Worm (Caenorhabditis elegans) whole organism, late embryonic: Measurements from ENCODE around the gene F28C6.5.

Source experiments
- C08G9.2 ChIP-seq: sonication (generic microtip); optimal IDR thresholded peaks from 2 replicates; lab custom pipeline; 2016; ENCODE audit warnings: mild to moderate bottlenecking, missing genetic modification characterization, moderate library complexity, missing compliant biosample characterization
- F13H6.1 ChIP-seq: sonication (generic microtip); optimal IDR thresholded peaks from 2 replicates; lab custom pipeline; 2016; ENCODE audit warnings: missing genetic modification characterization, missing compliant biosample characterization
- T23F11.4 ChIP-seq: fragments of 200-800 bp; sonication (Bioruptor generic); optimal IDR thresholded peaks from 2 replicates; lab custom pipeline; 2018; ENCODE audit warnings: mild to moderate bottlenecking, missing genetic modification characterization, missing compliant biosample characterization
- Y22D7AL.16 ChIP-seq: sonication (generic microtip); optimal IDR thresholded peaks from 2 replicates; lab custom pipeline; 2016; ENCODE audit warnings: missing genetic modification characterization, missing compliant biosample characterization
- ahr-1 ChIP-seq: sonication (generic microtip); optimal IDR thresholded peaks from 2 replicates; lab custom pipeline; 2016; ENCODE audit warnings: missing genetic modification characterization, missing compliant biosample characterization
- ama-1 ChIP-seq: fragments of 150-350 bp; optimal IDR thresholded peaks from 2 replicates; lab custom pipeline; 2014
- ceh-14 ChIP-seq: sonication (generic microtip); optimal IDR thresholded peaks from 2 replicates; lab custom pipeline; 2016; ENCODE audit warnings: missing genotype, missing genetic modification characterization, missing compliant biosample characterization
- ceh-18 ChIP-seq: sonication (generic microtip); optimal IDR thresholded peaks from 2 replicates; lab custom pipeline; 2016; ENCODE audit warnings: missing genetic modification characterization, missing compliant biosample characterization
- ceh-19 ChIP-seq: fragments of 200-800 bp; sonication (Bioruptor generic); optimal IDR thresholded peaks from 2 replicates; lab custom pipeline; 2018; ENCODE audit warnings: mild to moderate bottlenecking, missing genetic modification characterization, missing compliant biosample characterization
- ceh-24 ChIP-seq: sonication (generic microtip); optimal IDR thresholded peaks from 2 replicates; lab custom pipeline; 2016; ENCODE audit warnings: mild to moderate bottlenecking, missing genetic modification characterization, missing compliant biosample characterization
- ceh-31 ChIP-seq: sonication (generic microtip); optimal IDR thresholded peaks from 2 replicates; lab custom pipeline; 2016; ENCODE audit warnings: missing genetic modification characterization, missing compliant biosample characterization
- ceh-34 ChIP-seq: sonication (generic microtip); optimal IDR thresholded peaks from 2 replicates; lab custom pipeline; 2016; ENCODE audit warnings: mild to moderate bottlenecking, missing genetic modification characterization, missing compliant biosample characterization
- ceh-45 ChIP-seq: fragments of 200-800 bp; sonication (Bioruptor generic); IDR thresholded peaks from 2 replicates; pipeline ENCODE4 v1.3.6; 2022; ENCODE audit warnings: missing genetic modification reagents, missing genetic modification characterization, missing compliant biosample characterization
- ceh-6 ChIP-seq: fragments of 200-800 bp; sonication (Bioruptor generic); optimal IDR thresholded peaks from 2 replicates; lab custom pipeline; 2018; ENCODE audit warnings: mild to moderate bottlenecking, missing genetic modification characterization, missing compliant biosample characterization
- ceh-9 ChIP-seq: sonication (generic microtip); optimal IDR thresholded peaks from 2 replicates; lab custom pipeline; 2016; ENCODE audit warnings: mild to moderate bottlenecking, missing genetic modification characterization, inconsistent platforms, missing compliant biosample characterization
- elt-2 ChIP-seq: sonication (generic microtip); optimal IDR thresholded peaks from 2 replicates; lab custom pipeline; 2016; ENCODE audit warnings: missing genetic modification reagents, missing genetic modification characterization, missing compliant biosample characterization
- elt-4 ChIP-seq: sonication (generic microtip); optimal IDR thresholded peaks from 2 replicates; lab custom pipeline; 2016; ENCODE audit warnings: missing genetic modification characterization, missing compliant biosample characterization
- ets-4 ChIP-seq: sonication (generic microtip); optimal IDR thresholded peaks from 2 replicates; lab custom pipeline; 2016; ENCODE audit warnings: missing genetic modification characterization, missing compliant biosample characterization
- eyg-1 ChIP-seq: sonication (generic microtip); optimal IDR thresholded peaks from 2 replicates; lab custom pipeline; 2016; ENCODE audit warnings: missing genotype, missing genetic modification characterization, missing compliant biosample characterization
- fkh-10 ChIP-seq: fragments of 150-350 bp; optimal IDR thresholded peaks from 2 replicates; lab custom pipeline; 2014; ENCODE audit warnings: missing biosample characterization, missing genetic modification reagents, missing genetic modification characterization
- gmeb-2 ChIP-seq: sonication (generic microtip); optimal IDR thresholded peaks from 2 replicates; lab custom pipeline; 2016; ENCODE audit warnings: missing genetic modification characterization, inconsistent platforms, missing compliant biosample characterization
- hlh-13 ChIP-seq: fragments of 200-800 bp; sonication (Bioruptor generic); optimal IDR thresholded peaks from 2 replicates; lab custom pipeline; 2018; ENCODE audit warnings: mild to moderate bottlenecking, missing genetic modification characterization, missing compliant biosample characterization
- hlh-15 ChIP-seq: sonication (generic microtip); optimal IDR thresholded peaks from 2 replicates; lab custom pipeline; 2016; ENCODE audit warnings: missing genetic modification characterization, missing compliant biosample characterization
- hlh-30 ChIP-seq: sonication (generic microtip); optimal IDR thresholded peaks from 2 replicates; lab custom pipeline; 2017; ENCODE audit warnings: antibody characterized with exemption, missing genetic modification characterization, missing compliant biosample characterization; ENCODE audit not compliant: insufficient read depth
- hlh-6 ChIP-seq: sonication (generic microtip); optimal IDR thresholded peaks from 2 replicates; lab custom pipeline; 2016; ENCODE audit warnings: missing genotype, missing genetic modification characterization, missing compliant biosample characterization
- hlh-8 ChIP-seq: sonication (generic microtip); optimal IDR thresholded peaks from 2 replicates; lab custom pipeline; 2016; ENCODE audit warnings: missing genotype, missing genetic modification characterization, missing compliant biosample characterization
- lim-6 ChIP-seq: sonication (generic microtip); optimal IDR thresholded peaks from 2 replicates; lab custom pipeline; 2016; ENCODE audit warnings: missing genetic modification characterization, missing compliant biosample characterization
- lin-11 ChIP-seq: fragments of 200-800 bp; sonication (Bioruptor generic); optimal IDR thresholded peaks from 2 replicates; lab custom pipeline; 2018; ENCODE audit warnings: mild to moderate bottlenecking, missing genetic modification characterization, missing compliant biosample characterization
- nfya-1 ChIP-seq: sonication (generic microtip); optimal IDR thresholded peaks from 2 replicates; lab custom pipeline; 2017; ENCODE audit warnings: missing genetic modification characterization, mild to moderate bottlenecking, missing compliant biosample characterization, antibody characterized with exemption, moderate library complexity
- nhr-11 ChIP-seq: fragments of 150-350 bp; optimal IDR thresholded peaks from 2 replicates; lab custom pipeline; 2014; ENCODE audit warnings: missing biosample characterization, missing genetic modification characterization
- npax-4 ChIP-seq: sonication (generic microtip); optimal IDR thresholded peaks from 2 replicates; lab custom pipeline; 2016; ENCODE audit warnings: missing genetic modification characterization, missing compliant biosample characterization
- pag-3 ChIP-seq: sonication (generic microtip); optimal IDR thresholded peaks from 2 replicates; lab custom pipeline; 2016; ENCODE audit warnings: missing compliant biosample characterization, missing genetic modification characterization, borderline replicate concordance
- pqm-1 ChIP-seq: sonication (generic microtip); optimal IDR thresholded peaks from 2 replicates; lab custom pipeline; 2016; ENCODE audit warnings: missing genetic modification characterization, missing compliant biosample characterization
- ref-2 ChIP-seq: sonication (generic microtip); optimal IDR thresholded peaks from 2 replicates; lab custom pipeline; 2016; ENCODE audit warnings: missing genetic modification characterization, missing compliant biosample characterization
- sdc-2 ChIP-seq: sonication (generic microtip); optimal IDR thresholded peaks from 2 replicates; lab custom pipeline; 2016; ENCODE audit warnings: missing genotype, missing genetic modification characterization, missing compliant biosample characterization
- sox-2 ChIP-seq: fragments of 200-800 bp; sonication (Bioruptor generic); IDR thresholded peaks from 2 replicates; pipeline ENCODE4 v1.3.6; 2022; ENCODE audit warnings: missing genetic modification reagents, missing genetic modification characterization, missing compliant biosample characterization
- tbx-2 ChIP-seq: sonication (generic microtip); optimal IDR thresholded peaks from 2 replicates; lab custom pipeline; 2016; ENCODE audit warnings: missing genetic modification characterization, missing compliant biosample characterization
- tbx-7 ChIP-seq: sonication (generic microtip); optimal IDR thresholded peaks from 2 replicates; lab custom pipeline; 2016; ENCODE audit warnings: missing genotype, missing genetic modification characterization, missing compliant biosample characterization
- ttx-3 ChIP-seq: sonication (generic microtip); optimal IDR thresholded peaks from 2 replicates; lab custom pipeline; 2016; ENCODE audit warnings: missing genetic modification reagents, missing genetic modification characterization, missing compliant biosample characterization
- unc-42 ChIP-seq: sonication (generic microtip); optimal IDR thresholded peaks from 2 replicates; lab custom pipeline; 2016; ENCODE audit warnings: missing genotype, missing genetic modification characterization, missing compliant biosample characterization
- unc-55 ChIP-seq: sonication (generic microtip); optimal IDR thresholded peaks from 2 replicates; lab custom pipeline; 2017; ENCODE audit warnings: missing biosample characterization, missing genetic modification reagents, missing genetic modification characterization
- unc-86 ChIP-seq: sonication (generic microtip); optimal IDR thresholded peaks from 2 replicates; lab custom pipeline; 2016; ENCODE audit warnings: missing genetic modification characterization, missing compliant biosample characterization
- zip-5 ChIP-seq: sonication (generic microtip); optimal IDR thresholded peaks from 2 replicates; lab custom pipeline; 2016; ENCODE audit warnings: missing genetic modification characterization, missing compliant biosample characterization
- ztf-16 ChIP-seq: sonication (generic microtip); optimal IDR thresholded peaks from 2 replicates; lab custom pipeline; 2017; ENCODE audit warnings: missing genetic modification characterization, missing compliant biosample characterization

Gene F28C6.5

DNA sequence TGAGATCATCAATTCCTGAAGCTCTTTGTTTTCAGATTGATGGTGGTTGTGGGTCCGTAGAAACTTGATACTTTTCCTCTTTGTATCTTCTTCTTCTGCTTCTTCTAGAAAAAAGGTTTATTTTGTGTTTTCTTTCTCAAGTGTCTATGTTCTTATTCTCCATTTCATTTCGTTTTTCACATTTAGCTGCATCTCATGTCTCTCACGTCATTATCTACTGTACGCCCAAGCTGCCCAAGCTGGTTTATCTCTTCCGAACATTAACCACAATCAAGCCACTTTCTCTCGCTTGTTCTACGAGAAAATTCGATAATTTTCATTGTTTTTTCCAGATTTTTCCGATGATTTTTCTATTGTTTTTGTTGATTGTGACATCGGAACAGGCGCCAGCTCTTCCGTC, at the start of gene F28C6.5:
TSS of gene F28C6.5 (plus strand) at position 301 of the 400 bp plus-strand sequence.
- no peak for TF ChIP-seq fkh-10 (GFP tag; lab: Kevin White, UChicago)
- TF ChIP-seq eyg-1 (tag; lab: Kevin White, UChicago) = no peak
- TF ChIP-seq unc-86 (tag; lab: Kevin White, UChicago) = no peak
- no peak for TF ChIP-seq ceh-9
- no peak for TF ChIP-seq ref-2 (tag; lab: Kevin White, UChicago)
- TF ChIP-seq ets-4 (tag; lab: Kevin White, UChicago) = no peak
- TF ChIP-seq lin-11 (tag; lab: Kevin White, UChicago) = no peak
- TF ChIP-seq npax-4 (tag; lab: Kevin White, UChicago) = no peak
- no peak for TF ChIP-seq hlh-8 (tag; lab: Kevin White, UChicago)
- TF ChIP-seq ztf-16 (tag; lab: Kevin White, UChicago) = no peak
- TF ChIP-seq tbx-7 (tag; lab: Kevin White, UChicago) = no peak
- TF ChIP-seq elt-4 (tag; lab: Kevin White, UChicago) = no peak
- TF ChIP-seq F13H6.1 = no peak

DNA sequence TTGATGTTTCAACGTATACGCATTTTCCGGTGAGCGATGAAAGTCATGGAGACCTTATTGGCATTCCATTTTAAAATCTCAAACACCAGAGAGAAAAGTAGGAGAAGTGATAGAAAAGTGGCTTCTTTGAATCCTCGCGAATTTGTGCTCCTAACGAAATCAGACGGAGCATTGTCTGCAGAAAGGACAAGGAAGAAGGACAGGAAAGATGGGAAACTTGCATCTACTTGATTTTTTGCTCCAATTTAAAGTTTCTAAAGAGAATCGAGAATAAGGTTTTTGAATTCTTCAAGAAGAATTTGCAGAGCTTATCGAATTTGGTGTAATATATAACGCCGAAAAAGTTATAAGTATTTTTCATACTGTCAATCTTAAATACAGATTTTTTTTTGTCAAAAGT, 48.2 kb upstream of the F28C6.5 start:
- TF ChIP-seq unc-42 (tag; lab: Kevin White, UChicago) (peak; percentile 81), ahr-1 (tag; lab: Kevin White, UChicago) (no peak), sdc-2 (tag; lab: Kevin White, UChicago) (no peak)

DNA sequence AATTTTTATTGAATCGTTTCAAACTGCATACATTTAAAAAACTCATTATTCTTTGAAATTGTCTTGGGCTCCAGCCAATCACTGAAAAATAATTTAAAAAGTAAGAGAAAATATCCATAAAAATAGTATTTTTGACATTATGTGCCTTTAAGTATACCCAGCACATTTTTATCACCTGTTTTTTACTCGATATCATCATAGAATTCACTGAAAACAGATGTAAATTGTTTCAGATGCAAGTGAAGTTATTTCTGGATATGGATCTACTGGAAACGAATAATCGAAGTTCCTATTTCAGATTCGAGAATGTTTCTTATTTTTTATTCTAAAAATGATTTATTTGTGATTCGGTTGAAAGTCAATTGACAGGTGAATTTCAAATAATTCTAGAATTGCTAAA, 44.7 kb upstream of the F28C6.5 start:
- TF ChIP-seq ttx-3 (no peak), gmeb-2 (no peak), ceh-19 (no peak), unc-42 (tag; lab: Kevin White, UChicago) (no peak), hlh-30 (tag; lab: Kevin White, UChicago) (no peak), ceh-18 (tag; lab: Kevin White, UChicago) (no peak), sdc-2 (tag; lab: Kevin White, UChicago) (no peak), hlh-15 (tag; lab: Kevin White, UChicago) (no peak), elt-2 (tag; lab: Kevin White, UChicago) (no peak), ceh-24 (tag; lab: Kevin White, UChicago) (no peak)

DNA sequence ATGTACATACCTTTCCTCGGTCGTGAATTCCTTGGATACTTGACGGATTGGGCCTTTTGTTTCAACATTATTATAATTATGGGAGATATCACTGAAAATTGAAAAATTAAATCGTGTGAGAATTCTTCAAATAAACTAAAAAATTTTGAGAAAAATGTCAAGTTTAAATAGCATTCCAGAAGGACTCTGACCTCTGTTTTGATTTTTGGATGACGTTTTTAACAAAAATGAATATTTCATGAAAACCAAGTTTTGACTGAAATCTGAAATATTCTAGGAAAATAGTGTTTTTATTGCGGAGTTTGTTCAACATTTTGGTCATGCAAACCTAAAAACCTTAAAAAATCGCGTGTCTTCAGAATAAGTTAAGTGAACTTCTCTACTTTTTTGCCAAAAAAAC, 43.1 kb upstream of the F28C6.5 start, which contains the start of gene glb-27:
TSS of gene glb-27 (minus strand) at position 101 of the 400 bp plus-strand sequence.
- no peak for TF ChIP-seq T23F11.4 (GFP tag; lab: Kevin White, UChicago)
- no peak for TF ChIP-seq tbx-7 (tag; lab: Kevin White, UChicago)
- no peak for TF ChIP-seq nhr-11 (tag; lab: Kevin White, UChicago)
- no peak for TF ChIP-seq Y22D7AL.16
- no peak for TF ChIP-seq gmeb-2
- TF ChIP-seq ceh-34 (tag; lab: Kevin White, UChicago) = no peak
- no peak for TF ChIP-seq hlh-13 (GFP tag; lab: Kevin White, UChicago)
- no peak for TF ChIP-seq ceh-31 (tag; lab: Kevin White, UChicago)
- TF ChIP-seq ceh-45 (GFP tag; lab: Robert Waterston, UW) = no peak
- no peak for TF ChIP-seq unc-55
- TF ChIP-seq ama-1 (lab: Kevin White, UChicago) = no peak
- no peak for TF ChIP-seq ets-4 (tag; lab: Kevin White, UChicago)
- no peak for TF ChIP-seq ztf-16 (tag; lab: Kevin White, UChicago)

DNA sequence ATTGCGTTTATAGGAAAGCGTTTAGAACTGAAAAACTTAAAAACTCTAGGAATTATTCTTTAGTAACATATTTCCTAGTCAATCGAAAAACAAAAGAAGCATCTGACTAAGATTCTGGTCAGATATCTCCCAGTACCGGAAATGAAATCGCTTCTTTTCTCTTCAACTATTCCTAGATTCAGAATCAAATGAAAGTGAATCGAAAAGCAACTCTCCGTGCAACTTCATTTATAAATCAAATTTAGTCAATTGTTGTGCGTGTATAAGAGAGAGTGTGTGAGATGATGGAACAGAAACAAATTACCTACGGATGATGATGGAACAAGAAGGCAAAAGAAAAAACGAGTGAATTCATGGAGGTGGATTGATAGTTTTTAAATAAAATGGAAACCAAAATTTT, 40.1 kb upstream of the F28C6.5 start:
- TF ChIP-seq unc-42 (tag; lab: Kevin White, UChicago) (peak; percentile 97), elt-2 (tag; lab: Kevin White, UChicago) (no peak), ceh-14 (tag; lab: Kevin White, UChicago) (no peak), ceh-6 (no peak), eyg-1 (tag; lab: Kevin White, UChicago) (no peak), pqm-1 (tag; lab: Kevin White, UChicago) (no peak), nfya-1 (tag; lab: Kevin White, UChicago) (no peak), lim-6 (no peak), tbx-2 (no peak), C08G9.2 (tag; lab: Kevin White, UChicago) (no peak), zip-5 (tag; lab: Kevin White, UChicago) (no peak), sox-2 (no peak), pag-3 (tag; lab: Kevin White, UChicago) (no peak), fkh-10 (GFP tag; lab: Kevin White, UChicago) (peak; percentile 14), hlh-6 (tag; lab: Kevin White, UChicago) (no peak)
